Worm (Caenorhabditis elegans) whole organism, L4 larva: ENCODE measurements around the gene unc-26.

Experiments used
- nhr-237 ChIP-seq: sonication (generic microtip); optimal IDR thresholded peaks from 2 replicates; lab custom pipeline; 2017; ENCODE audit warnings: missing biosample characterization, missing genetic modification characterization
- pha-4 ChIP-seq, 2 experiments: fragments of 150-350 bp in 1 of 2; fragments of 200-800 bp in 1 of 2; sonication (Bioruptor generic) in 1 of 2; IDR thresholded peaks in 1 of 2; optimal IDR thresholded peaks in 1 of 2; 2 replicates each; pipeline versions ENCODE4 v1.3.6 to Lab custom; 2014 to 2022; ENCODE audit warnings: missing genetic modification characterization in 2 of 2, missing genetic modification reagents in 2 of 2, missing biosample characterization in 1 of 2, missing compliant biosample characterization in 1 of 2

ce11 chrIV:13255886-13256285, 16.4 kb downstream of the unc-26 start, which contains the start of gene bus-12:
- TF ChIP-seq pha-4 (GFP tag; IDR thresholded peaks at IDR 0.05; lab: Robert Waterston, UW) (no peak), pha-4 (tag; optimal IDR thresholded peaks at IDR 0.05; lab: Kevin White, UChicago) (no peak), nhr-237 (tag; lab: Kevin White, UChicago) (no peak)
